Worm (Caenorhabditis elegans): ENCODE measurements around the gene Y97E10C.1.
"Not testable (repeated sequence)": the region's sequence is repeated elsewhere in the genome, so short reads cannot be mapped to it uniquely, and the experiment has no call there.

The Y97E10C.1 gene

DNA sequence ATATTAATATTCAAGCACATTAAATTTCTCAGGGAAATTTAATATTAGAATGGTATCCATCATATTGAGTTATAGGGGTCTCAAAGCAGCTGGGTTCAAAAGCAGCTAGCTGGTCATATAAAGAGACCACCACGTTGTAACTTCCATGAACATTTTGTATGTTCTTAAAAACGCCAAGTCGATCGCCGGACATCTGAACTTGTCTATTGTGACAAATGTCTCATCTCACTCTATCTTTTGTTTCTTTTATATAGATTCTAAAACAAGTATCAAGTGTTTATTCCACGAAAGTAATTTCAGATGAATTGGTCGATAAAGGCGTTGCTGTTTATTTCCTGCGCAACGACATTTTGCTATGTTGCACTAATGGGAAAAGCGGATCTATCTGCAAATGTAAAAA, 31.8 kb upstream of the Y97E10C.1 start, which contains the start of gene ZK105.3:
ZK105.3 (plus strand) TSS at position 301 of the 400 bp plus-strand sequence.
- TF ChIP-seq ets-7 (tag; optimal IDR thresholded peaks at IDR 0.05) (no peak), F13C5.2 (tag; optimal IDR thresholded peaks at IDR 0.05) (no peak), ceh-36 (tag; optimal IDR thresholded peaks at IDR 0.05) (no peak), B0310.2 (tag; optimal IDR thresholded peaks at IDR 0.05) (no peak), scrt-1 (GFP tag; IDR thresholded peaks at IDR 0.05) (no peak), hnd-1 (tag; optimal IDR thresholded peaks at IDR 0.05) (no peak), tra-4 (tag; optimal IDR thresholded peaks at IDR 0.05) (no peak), tbx-11 (GFP tag; IDR thresholded peaks at IDR 0.05) (no peak), hmbx-1 (tag; optimal IDR thresholded peaks at IDR 0.05) (no peak), ceh-13 (GFP tag; optimal IDR thresholded peaks at IDR 0.05) (no peak), ama-1 (optimal IDR thresholded peaks at IDR 0.05) (no peak), flt-1 (GFP tag; IDR thresholded peaks at IDR 0.05) (no peak), pes-1 (GFP tag; IDR thresholded peaks at IDR 0.05) (no peak), sea-1 (GFP tag; conservative IDR thresholded peaks at IDR 0.05) (no peak), aly-1 (tag; optimal IDR thresholded peaks at IDR 0.05) (no peak), hmg-4 (GFP tag; optimal IDR thresholded peaks at IDR 0.05) (no peak), tbx-37 (GFP tag; conservative IDR thresholded peaks at IDR 0.05) (no peak)

DNA sequence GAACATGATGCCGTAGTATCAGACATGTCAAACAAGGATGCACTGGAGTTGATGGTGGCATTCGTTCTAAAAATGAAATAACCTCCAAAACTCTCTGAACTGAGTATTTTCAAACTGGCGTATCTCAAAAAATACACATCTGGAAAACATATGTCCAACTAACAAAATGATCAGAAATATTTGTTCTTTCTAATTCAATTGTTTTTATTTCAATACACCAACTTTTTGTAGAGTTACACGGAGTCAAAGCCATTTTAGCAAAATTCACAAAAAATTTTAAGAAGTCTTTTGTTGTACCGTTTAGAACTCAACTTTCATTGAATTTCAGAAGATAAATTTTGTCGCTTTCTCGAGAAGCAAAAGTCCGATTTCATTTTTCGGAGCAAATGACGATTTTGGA, 25.1 kb upstream of the Y97E10C.1 start, which contains the start of gene srsx-40:
srsx-40 (minus strand) TSS at position 101 of the 400 bp plus-strand sequence.
- TF ChIP-seq tbx-11 (GFP tag; IDR thresholded peaks at IDR 0.05); aly-1 (tag; optimal IDR thresholded peaks at IDR 0.05); F13C5.2 (tag; optimal IDR thresholded peaks at IDR 0.05): not testable (repeated sequence)

DNA sequence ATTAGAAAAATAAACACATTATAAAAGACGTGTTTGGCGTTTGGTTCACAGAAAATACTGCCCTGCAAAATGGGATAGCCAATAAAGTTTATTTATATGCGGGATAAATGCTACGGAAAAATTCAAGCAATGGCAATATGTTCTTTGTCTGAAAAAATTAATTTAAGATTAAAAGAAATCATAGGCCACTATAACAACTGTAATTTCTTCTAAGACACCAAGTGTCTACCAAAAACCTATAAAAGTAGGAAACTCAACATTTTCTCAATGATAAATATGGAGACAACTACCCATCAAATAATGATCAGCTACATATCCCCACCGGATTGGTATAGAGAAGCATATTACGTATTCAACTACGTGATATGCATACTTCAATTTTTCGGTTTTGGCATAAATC, 23.4 kb upstream of the Y97E10C.1 start, which contains the start of gene srw-3:
srw-3 (plus strand) TSS at position 301 of the 400 bp plus-strand sequence.
- no peak for TF ChIP-seq flt-1 (GFP tag; IDR thresholded peaks at IDR 0.05)
- no peak for TF ChIP-seq ceh-36 (tag; optimal IDR thresholded peaks at IDR 0.05)
- no peak for TF ChIP-seq scrt-1 (GFP tag; IDR thresholded peaks at IDR 0.05)
- TF ChIP-seq pes-1 (GFP tag; IDR thresholded peaks at IDR 0.05), result no peak
- TF ChIP-seq hnd-1 (tag; optimal IDR thresholded peaks at IDR 0.05), result no peak
- no peak for TF ChIP-seq ama-1 (optimal IDR thresholded peaks at IDR 0.05)
- TF ChIP-seq hmg-4 (GFP tag; optimal IDR thresholded peaks at IDR 0.05), result no peak
- TF ChIP-seq tra-4 (tag; optimal IDR thresholded peaks at IDR 0.05), result no peak
- no peak for TF ChIP-seq F13C5.2 (tag; optimal IDR thresholded peaks at IDR 0.05)
- no peak for TF ChIP-seq tbx-11 (GFP tag; IDR thresholded peaks at IDR 0.05)
- no peak for TF ChIP-seq aly-1 (tag; optimal IDR thresholded peaks at IDR 0.05)
- no peak for TF ChIP-seq sea-1 (GFP tag; conservative IDR thresholded peaks at IDR 0.05)
- no peak for TF ChIP-seq B0310.2 (tag; optimal IDR thresholded peaks at IDR 0.05)
- no peak for TF ChIP-seq ets-7 (tag; optimal IDR thresholded peaks at IDR 0.05)
- no peak for TF ChIP-seq tbx-37 (GFP tag; conservative IDR thresholded peaks at IDR 0.05)
- no peak for TF ChIP-seq ceh-13 (GFP tag; optimal IDR thresholded peaks at IDR 0.05)
- TF ChIP-seq hmbx-1 (tag; optimal IDR thresholded peaks at IDR 0.05), result no peak

DNA sequence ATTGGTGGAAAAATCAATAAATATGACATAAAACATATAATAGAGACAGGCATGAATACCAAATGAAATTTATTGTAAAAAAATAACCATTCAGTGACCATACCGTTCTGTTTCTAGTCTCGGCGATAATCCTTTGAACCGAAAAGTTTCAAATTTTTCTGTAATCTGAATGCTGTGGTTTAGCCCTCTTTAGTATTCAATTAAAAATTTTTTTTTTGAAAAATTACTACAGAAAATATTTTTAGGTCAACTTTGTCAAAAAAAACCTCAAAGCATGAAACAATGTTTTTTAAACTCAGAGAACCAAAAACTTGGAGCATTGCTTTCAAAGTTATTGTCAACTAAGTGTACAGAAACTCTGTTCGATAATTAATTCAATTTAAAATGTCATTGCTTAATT, 20.2 kb upstream of the Y97E10C.1 start, which contains the start of gene ZK105.11:
ZK105.11 (minus strand) TSS at position 101 of the 400 bp plus-strand sequence.
- TF ChIP-seq hnd-1 (tag; optimal IDR thresholded peaks at IDR 0.05) (no peak), B0310.2 (tag; optimal IDR thresholded peaks at IDR 0.05) (no peak), flt-1 (GFP tag; IDR thresholded peaks at IDR 0.05) (no peak), tbx-37 (GFP tag; conservative IDR thresholded peaks at IDR 0.05) (no peak), tra-4 (tag; optimal IDR thresholded peaks at IDR 0.05) (no peak), ceh-36 (tag; optimal IDR thresholded peaks at IDR 0.05) (no peak), pes-1 (GFP tag; IDR thresholded peaks at IDR 0.05) (no peak), tbx-11 (GFP tag; IDR thresholded peaks at IDR 0.05) (no peak), hmg-4 (GFP tag; optimal IDR thresholded peaks at IDR 0.05) (no peak), scrt-1 (GFP tag; IDR thresholded peaks at IDR 0.05) (no peak), ceh-13 (GFP tag; optimal IDR thresholded peaks at IDR 0.05) (no peak), ets-7 (tag; optimal IDR thresholded peaks at IDR 0.05) (no peak), hmbx-1 (tag; optimal IDR thresholded peaks at IDR 0.05) (no peak), F13C5.2 (tag; optimal IDR thresholded peaks at IDR 0.05) (no peak), aly-1 (tag; optimal IDR thresholded peaks at IDR 0.05) (no peak), sea-1 (GFP tag; conservative IDR thresholded peaks at IDR 0.05) (no peak), ama-1 (optimal IDR thresholded peaks at IDR 0.05) (no peak)

DNA sequence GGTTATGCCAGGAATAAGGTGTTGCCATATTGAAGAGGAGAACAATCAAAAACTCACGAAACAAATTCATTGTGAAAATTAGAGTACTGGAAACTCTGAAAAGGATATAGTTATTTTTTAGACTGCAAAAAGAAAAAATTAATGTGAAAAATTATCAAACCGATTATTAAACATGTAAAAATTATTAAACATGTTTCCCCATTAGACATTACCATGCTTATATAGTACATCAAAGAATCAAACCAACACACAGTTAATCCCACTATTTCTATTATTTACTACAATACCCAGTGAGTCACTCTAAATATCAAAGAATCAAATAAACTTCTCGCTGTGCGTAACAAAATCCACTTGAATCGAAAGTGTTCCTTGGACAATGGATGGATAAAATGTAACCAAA, 15.6 kb upstream of the Y97E10C.1 start, which contains the start of gene ZK105.13:
ZK105.13 (minus strand) TSS at position 101 of the 400 bp plus-strand sequence.
- no peak for TF ChIP-seq ceh-13 (GFP tag; optimal IDR thresholded peaks at IDR 0.05)
- no peak for TF ChIP-seq sea-1 (GFP tag; conservative IDR thresholded peaks at IDR 0.05)

DNA sequence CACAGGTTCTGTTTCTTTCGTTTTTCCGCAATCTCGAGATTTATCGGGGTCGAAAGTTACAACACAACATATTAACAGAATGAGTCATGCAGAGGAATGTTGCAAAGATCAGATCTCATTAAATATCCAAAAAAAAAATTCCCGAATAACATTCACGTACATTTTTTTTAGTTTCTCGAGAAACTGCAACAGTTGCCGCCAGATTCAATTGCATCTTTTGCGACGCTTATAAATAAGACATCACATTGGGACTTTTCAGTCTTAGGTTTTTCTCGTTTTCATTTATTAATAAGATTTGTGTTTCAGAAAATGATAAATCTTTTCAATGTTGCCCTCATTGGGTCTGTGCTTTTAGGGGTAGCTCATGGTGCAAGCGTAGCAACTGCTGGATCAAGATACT, 15.0 kb upstream of the Y97E10C.1 start, which contains the start of gene ZK105.1:
ZK105.1 (plus strand) TSS at position 301 of the 400 bp plus-strand sequence.
- TF ChIP-seq hmbx-1 (tag; optimal IDR thresholded peaks at IDR 0.05) (no peak), tbx-11 (GFP tag; IDR thresholded peaks at IDR 0.05) (no peak), sea-1 (GFP tag; conservative IDR thresholded peaks at IDR 0.05) (no peak), B0310.2 (tag; optimal IDR thresholded peaks at IDR 0.05) (no peak), F13C5.2 (tag; optimal IDR thresholded peaks at IDR 0.05) (no peak), ama-1 (optimal IDR thresholded peaks at IDR 0.05) (no peak), scrt-1 (GFP tag; IDR thresholded peaks at IDR 0.05) (no peak), aly-1 (tag; optimal IDR thresholded peaks at IDR 0.05) (no peak), tra-4 (tag; optimal IDR thresholded peaks at IDR 0.05) (no peak), hmg-4 (GFP tag; optimal IDR thresholded peaks at IDR 0.05) (no peak), hnd-1 (tag; optimal IDR thresholded peaks at IDR 0.05) (no peak), ceh-36 (tag; optimal IDR thresholded peaks at IDR 0.05) (no peak), ets-7 (tag; optimal IDR thresholded peaks at IDR 0.05) (no peak), ceh-13 (GFP tag; optimal IDR thresholded peaks at IDR 0.05) (no peak), flt-1 (GFP tag; IDR thresholded peaks at IDR 0.05) (no peak), pes-1 (GFP tag; IDR thresholded peaks at IDR 0.05) (no peak), tbx-37 (GFP tag; conservative IDR thresholded peaks at IDR 0.05) (no peak)

DNA sequence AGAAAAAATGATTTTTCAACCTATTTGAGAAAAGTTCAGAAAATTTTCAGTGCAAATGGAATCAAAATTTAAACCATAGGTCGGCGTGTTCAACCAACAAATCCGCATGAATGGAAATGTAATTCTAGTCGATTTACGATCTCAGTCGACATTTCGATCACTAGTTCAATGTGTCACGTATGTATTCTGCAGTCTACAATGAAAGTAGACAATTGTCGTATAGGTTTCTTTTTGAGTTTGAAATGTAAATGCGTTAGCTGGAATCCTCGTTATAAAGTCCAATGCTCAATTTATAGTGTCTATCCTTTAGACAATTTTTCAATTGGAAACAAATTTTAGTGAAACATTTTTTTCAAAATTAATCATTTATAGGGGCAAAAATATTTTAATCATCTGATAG, 12.6 kb upstream of the Y97E10C.1 start, which contains the start of gene ZK105.12:
ZK105.12 (minus strand) TSS at position 101 of the 400 bp plus-strand sequence.
- TF ChIP-seq tbx-37 (GFP tag; conservative IDR thresholded peaks at IDR 0.05) (no peak), tra-4 (tag; optimal IDR thresholded peaks at IDR 0.05) (no peak), hmg-4 (GFP tag; optimal IDR thresholded peaks at IDR 0.05) (no peak), hnd-1 (tag; optimal IDR thresholded peaks at IDR 0.05) (no peak), F13C5.2 (tag; optimal IDR thresholded peaks at IDR 0.05) (no peak), B0310.2 (tag; optimal IDR thresholded peaks at IDR 0.05) (no peak), ceh-13 (GFP tag; optimal IDR thresholded peaks at IDR 0.05) (no peak), pes-1 (GFP tag; IDR thresholded peaks at IDR 0.05) (no peak), ceh-36 (tag; optimal IDR thresholded peaks at IDR 0.05) (no peak), scrt-1 (GFP tag; IDR thresholded peaks at IDR 0.05) (no peak), flt-1 (GFP tag; IDR thresholded peaks at IDR 0.05) (no peak), hmbx-1 (tag; optimal IDR thresholded peaks at IDR 0.05) (no peak), sea-1 (GFP tag; conservative IDR thresholded peaks at IDR 0.05) (no peak), aly-1 (tag; optimal IDR thresholded peaks at IDR 0.05) (no peak), ama-1 (optimal IDR thresholded peaks at IDR 0.05) (no peak)
